Fruit fly (Drosophila melanogaster) whole organism, wandering third instar larva: ENCODE results near the gene Srrm1.

Experiments
- Abd-B ChIP-seq: fragments of >200 bp; optimal IDR thresholded peaks from 2 replicates; lab custom pipeline; 2017; ENCODE audit warnings: missing biosample characterization, missing genetic modification characterization
- CG32264 ChIP-seq: fragments of 200-800 bp; sonication (Bioruptor generic); optimal IDR thresholded peaks from 2 replicates; lab custom pipeline; 2016; ENCODE audit warnings: missing biosample characterization, missing genetic modification characterization
- CG9705 ChIP-seq: fragments of 200-800 bp; sonication (Bioruptor generic); optimal IDR thresholded peaks from 2 replicates; lab custom pipeline; 2018; ENCODE audit warnings: missing biosample characterization, mild to moderate bottlenecking, missing genetic modification characterization
- CrebA ChIP-seq: fragments of 200-800 bp; sonication (Bioruptor generic); optimal IDR thresholded peaks from 2 replicates; lab custom pipeline; 2016; ENCODE audit warnings: missing biosample characterization, mild to moderate bottlenecking, missing genetic modification characterization, borderline replicate concordance
- Dfd ChIP-seq: fragments of >200 bp; optimal IDR thresholded peaks from 2 replicates; lab custom pipeline; 2017; ENCODE audit warnings: missing biosample characterization, missing genetic modification characterization
- Dif ChIP-seq: fragments of 200-275, 200-300 bp; sonication (Bioruptor generic); optimal IDR thresholded peaks from 2 replicates; lab custom pipeline; 2018; ENCODE audit warnings: missing biosample characterization, missing genetic modification characterization; ENCODE audit not compliant: partially characterized antibody
- GATAd ChIP-seq: sonication (Bioruptor generic); optimal IDR thresholded peaks from 2 replicates; lab custom pipeline; 2016; ENCODE audit warnings: missing biosample characterization, missing genetic modification characterization
- HLH106 ChIP-seq: fragments of 200-800 bp; optimal IDR thresholded peaks from 3 replicates; lab custom pipeline; 2019; ENCODE audit warnings: missing biosample characterization, mild to moderate bottlenecking, missing genetic modification characterization, moderate library complexity
- Hnf4 ChIP-seq: fragments of 200-800 bp; sonication (Bioruptor generic); optimal IDR thresholded peaks from 2 replicates; lab custom pipeline; 2016; ENCODE audit warnings: missing biosample characterization, mild to moderate bottlenecking, missing genetic modification characterization
- Hr78 ChIP-seq: fragments of >200 bp; optimal IDR thresholded peaks from 2 replicates; lab custom pipeline; 2017; ENCODE audit warnings: missing biosample characterization, missing genetic modification characterization
- Hr83 ChIP-seq: fragments of 200-300 bp; sonication (Bioruptor generic); optimal IDR thresholded peaks from 2 replicates; lab custom pipeline; 2016; ENCODE audit warnings: missing biosample characterization, mild to moderate bottlenecking, missing genetic modification characterization, moderate library complexity; ENCODE audit not compliant: poor library complexity, severe bottlenecking
- Jra ChIP-seq: sonication (Bioruptor generic); optimal IDR thresholded peaks from 2 replicates; lab custom pipeline; 2016; ENCODE audit warnings: missing biosample characterization, missing genetic modification characterization
- Mio ChIP-seq: sonication (Bioruptor generic); optimal IDR thresholded peaks from 2 replicates; lab custom pipeline; 2016; ENCODE audit warnings: missing biosample characterization, missing genetic modification characterization
- Myc ChIP-seq: fragments of >200 bp; optimal IDR thresholded peaks from 2 replicates; lab custom pipeline; 2017
- N ChIP-seq: fragments of >200 bp; optimal IDR thresholded peaks from 2 replicates; lab custom pipeline; 2018; ENCODE audit warnings: missing biosample characterization, missing external identifiers, missing genetic modification characterization
- OdsH ChIP-seq: fragments of 200-800 bp; sonication (Bioruptor generic); optimal IDR thresholded peaks from 2 replicates; lab custom pipeline; 2016; ENCODE audit warnings: missing biosample characterization, mild to moderate bottlenecking, missing genetic modification characterization
- Rel ChIP-seq, 2 experiments: fragments of 200-800 bp; sonication (Bioruptor generic) in 1 of 2; optimal IDR thresholded peaks; 2 replicates in 1 of 2; 3 replicates in 1 of 2; lab custom pipeline; 2016 to 2019; ENCODE audit warnings: mild to moderate bottlenecking in 2 of 2, missing biosample characterization in 2 of 2, missing genetic modification characterization in 2 of 2, moderate library complexity in 1 of 2
- Sp1 ChIP-seq: fragments of 200-800 bp; sonication (Bioruptor generic); optimal IDR thresholded peaks from 3 replicates; lab custom pipeline; 2019; ENCODE audit warnings: missing biosample characterization, mild to moderate bottlenecking, missing genetic modification characterization, moderate library complexity
- Vsx2 ChIP-seq: fragments of 200-300, 225-300 bp; sonication (Bioruptor generic); optimal IDR thresholded peaks from 2 replicates; lab custom pipeline; 2018; ENCODE audit warnings: missing biosample characterization, missing genetic modification characterization; ENCODE audit not compliant: partially characterized antibody
- br ChIP-seq: fragments of 200-800 bp; sonication (Bioruptor generic); optimal IDR thresholded peaks from 2 replicates; lab custom pipeline; 2016; ENCODE audit warnings: missing biosample characterization, missing genetic modification characterization
- brk ChIP-seq: fragments of 200-800 bp; sonication (Bioruptor generic); optimal IDR thresholded peaks from 2 replicates; lab custom pipeline; 2016; ENCODE audit warnings: missing biosample characterization, mild to moderate bottlenecking, missing genetic modification characterization
- dmrt93B ChIP-seq: fragments of 200-800 bp; sonication (Bioruptor generic); optimal IDR thresholded peaks from 2 replicates; lab custom pipeline; 2018; ENCODE audit warnings: missing biosample characterization, mild to moderate bottlenecking, missing genetic modification characterization
- dsf ChIP-seq: sonication (Bioruptor generic); optimal IDR thresholded peaks from 2 replicates; lab custom pipeline; 2016; ENCODE audit warnings: missing biosample characterization, missing genetic modification characterization, borderline replicate concordance
- ey ChIP-seq: fragments of 200-800 bp; sonication (Bioruptor generic); optimal IDR thresholded peaks from 2 replicates; lab custom pipeline; 2016; ENCODE audit warnings: missing biosample characterization, missing genetic modification characterization
- foxo ChIP-seq, 2 experiments: fragments of 200-800 bp; sonication (Bioruptor generic); optimal IDR thresholded peaks; 2 replicates in 1 of 2; 3 replicates in 1 of 2; lab custom pipeline; 2016 to 2017; ENCODE audit warnings: missing biosample characterization in 2 of 2, missing genetic modification characterization in 2 of 2
- fru ChIP-seq: fragments of 200-800 bp; sonication (Bioruptor generic); optimal IDR thresholded peaks from 3 replicates; lab custom pipeline; 2016; ENCODE audit warnings: missing biosample characterization, mild to moderate bottlenecking, missing genetic modification characterization
- h ChIP-seq: fragments of 200-800 bp; sonication (Bioruptor generic); optimal IDR thresholded peaks from 3 replicates; lab custom pipeline; 2016; ENCODE audit warnings: missing biosample characterization, mild to moderate bottlenecking, missing genetic modification characterization
- jim ChIP-seq: fragments of 175-275, 200-325 bp; sonication (Bioruptor generic); optimal IDR thresholded peaks from 2 replicates; lab custom pipeline; 2016; ENCODE audit warnings: missing biosample characterization, mild to moderate bottlenecking, missing genetic modification characterization
- lola ChIP-seq: fragments of >200 bp; optimal IDR thresholded peaks from 2 replicates; lab custom pipeline; 2017; ENCODE audit warnings: missing biosample characterization, missing genetic modification characterization
- pan ChIP-seq: fragments of >200 bp; optimal IDR thresholded peaks from 2 replicates; lab custom pipeline; 2017
- psq ChIP-seq: fragments of 200-800 bp; sonication (Bioruptor generic); optimal IDR thresholded peaks from 3 replicates; lab custom pipeline; 2017; ENCODE audit warnings: missing biosample characterization, mild to moderate bottlenecking, missing genetic modification characterization, moderate library complexity
- rgr ChIP-seq: fragments of 200-800 bp; sonication (Bioruptor generic); optimal IDR thresholded peaks from 3 replicates; lab custom pipeline; 2016; ENCODE audit warnings: missing biosample characterization, mild to moderate bottlenecking, missing genetic modification characterization
- sv ChIP-seq: fragments of 200-800 bp; sonication (Bioruptor generic); optimal IDR thresholded peaks from 3 replicates; lab custom pipeline; 2016; ENCODE audit warnings: missing biosample characterization, missing genetic modification characterization
- tai ChIP-seq: sonication (Bioruptor generic); optimal IDR thresholded peaks from 2 replicates; lab custom pipeline; 2016; ENCODE audit warnings: missing biosample characterization, missing genetic modification characterization
- usp ChIP-seq: fragments of >200 bp; optimal IDR thresholded peaks from 2 replicates; lab custom pipeline; 2017; ENCODE audit warnings: missing biosample characterization, missing genetic modification characterization
- woc ChIP-seq: sonication (Bioruptor generic); optimal IDR thresholded peaks from 2 replicates; lab custom pipeline; 2016; ENCODE audit warnings: missing biosample characterization, mild to moderate bottlenecking, missing genetic modification characterization

The Srrm1 gene

DNA sequence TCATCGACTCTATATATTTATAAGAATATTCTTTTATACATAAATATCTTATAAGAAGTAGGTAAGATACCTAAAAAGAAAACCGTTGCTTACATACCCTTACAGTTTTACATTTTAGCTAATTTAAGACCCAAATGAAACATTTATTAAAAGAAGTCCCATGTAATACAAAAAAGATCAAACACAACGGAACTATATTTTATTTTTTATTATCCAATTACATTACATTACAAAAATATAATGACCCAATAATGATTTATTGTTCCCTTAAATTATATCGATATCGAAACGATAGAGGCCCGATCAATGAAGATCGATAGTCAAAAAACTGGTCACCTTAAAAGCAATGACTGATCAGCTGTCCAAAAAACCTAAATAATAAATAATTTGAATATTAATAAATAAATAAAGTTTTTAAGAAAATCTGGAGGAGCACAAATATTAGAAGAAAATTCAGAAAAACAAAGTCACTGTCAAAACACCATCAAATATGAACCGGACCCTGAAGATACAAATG is 28.6 kb upstream of the Srrm1 start:
- TF ChIP-seq Hr83 = no peak
- TF ChIP-seq Hr78 (GFP tag; lab: Kevin White, UChicago) = no peak
- no peak for TF ChIP-seq brk

DNA sequence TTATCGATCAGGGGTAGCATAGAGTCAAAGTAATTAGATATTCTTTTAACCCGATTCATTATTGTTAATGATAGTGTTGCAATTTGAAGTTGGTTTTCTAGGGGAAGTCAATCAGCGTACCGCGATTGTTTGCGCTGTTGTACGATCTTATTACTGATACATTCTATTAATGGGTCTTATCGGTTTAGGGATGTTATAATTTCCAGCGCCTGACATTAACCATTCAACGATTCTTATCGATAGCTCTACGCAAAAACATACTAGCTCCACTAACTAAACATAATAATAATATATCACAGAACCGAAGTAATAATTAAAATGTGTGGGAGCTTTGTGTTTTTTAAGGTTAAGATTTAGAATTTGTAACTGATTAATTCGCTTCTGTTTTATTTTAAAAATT is 25.1 kb upstream of the Srrm1 start, which contains the start of gene Cul6:
Cul6 (minus strand) TSS at position 175 of the 400 bp plus-strand sequence.
- peak; percentile 53 for TF ChIP-seq tai (GFP tag; lab: Kevin White, UChicago)
- TF ChIP-seq Hnf4 = peak; percentile 18
- peak; percentile 5 for TF ChIP-seq fru (GFP tag; lab: Kevin White, UChicago)
- TF ChIP-seq Mio = no peak
- peak; percentile 6 for TF ChIP-seq brk
- TF ChIP-seq GATAd = no peak
- no peak for TF ChIP-seq ey (GFP tag; lab: Kevin White, UChicago)
- TF ChIP-seq Rel (GFP tag; optimal IDR thresholded peaks at IDR 0.05; lab: Kevin White, UChicago) = no peak
- TF ChIP-seq Rel (tag; optimal IDR thresholded peaks at IDR 0.05; lab: Kevin White, UChicago) = peak; percentile 87
- peak; percentile 1 for TF ChIP-seq rgr
- TF ChIP-seq foxo (GFP tag; optimal IDR thresholded peaks at IDR 0.05; lab: Kevin White, UChicago) = peak in 1 of 2 experiments; percentile 26
- no peak for TF ChIP-seq Myc (lab: Kevin White, UChicago)

DNA sequence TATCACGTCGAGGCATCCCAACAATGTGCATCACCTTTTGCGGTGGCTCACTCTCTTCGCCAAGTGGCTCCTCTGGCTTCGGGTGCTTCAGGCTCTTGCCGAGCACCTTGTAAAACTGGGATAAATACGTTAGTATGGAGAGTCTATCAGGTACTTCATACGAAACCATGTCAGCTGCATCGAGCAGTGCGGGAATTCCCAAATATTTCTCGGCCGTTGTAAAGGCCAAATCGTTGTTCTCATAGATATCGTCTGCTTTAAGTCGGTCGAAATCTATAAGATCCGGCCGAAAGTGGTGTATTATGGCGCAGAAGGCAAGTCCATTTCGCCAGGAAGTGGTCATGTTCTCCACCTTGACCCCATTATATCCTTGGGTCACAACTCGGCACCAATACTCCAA is 21.9 kb upstream of the Srrm1 start:
- no peak for TF ChIP-seq br (GFP tag; lab: Kevin White, UChicago)
- TF ChIP-seq Rel (GFP tag; optimal IDR thresholded peaks at IDR 0.05; lab: Kevin White, UChicago) = no peak
- peak; percentile 90 for TF ChIP-seq Rel (tag; optimal IDR thresholded peaks at IDR 0.05; lab: Kevin White, UChicago)

DNA sequence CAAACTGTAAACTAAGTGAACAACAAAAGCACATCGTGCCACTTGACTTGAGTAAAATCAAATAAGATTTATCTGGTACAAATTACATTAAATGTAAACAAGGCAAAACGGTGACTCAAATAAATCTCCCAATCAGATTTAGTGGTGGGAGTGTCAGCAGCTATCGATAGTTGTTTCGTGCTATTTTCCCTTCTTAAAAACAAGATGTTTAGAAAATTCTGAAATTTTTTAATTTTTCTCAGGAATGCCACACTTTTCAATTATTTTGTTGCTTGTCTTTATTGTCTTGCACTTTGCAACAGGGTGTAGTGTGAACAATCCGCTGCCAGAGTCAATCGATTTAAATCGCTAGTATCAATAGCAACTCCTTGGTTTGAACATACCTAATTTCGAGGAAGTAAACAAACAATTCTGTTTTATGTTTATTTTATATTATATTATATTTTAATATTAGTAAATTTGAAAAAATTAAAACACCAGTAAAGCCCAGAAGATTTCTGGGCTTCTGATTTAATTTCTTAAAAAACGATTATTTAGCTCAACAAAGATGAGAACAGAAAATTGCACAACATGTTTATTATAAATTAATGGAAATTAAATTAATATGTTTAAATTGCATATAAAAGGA is 21.3 kb upstream of the Srrm1 start, which contains the start of gene MICAL-like:
MICAL-like (minus strand) TSS at position 138 of the 628 bp plus-strand sequence.
- TF ChIP-seq lola (GFP tag; lab: Kevin White, UChicago) (no peak), Rel (GFP tag; optimal IDR thresholded peaks at IDR 0.05; lab: Kevin White, UChicago) (no peak), Rel (tag; optimal IDR thresholded peaks at IDR 0.05; lab: Kevin White, UChicago) (no peak), woc (GFP tag; lab: Kevin White, UChicago) (peak; percentile 19), HLH106 (tag; lab: Kevin White, UChicago) (peak; percentile 27), ey (GFP tag; lab: Kevin White, UChicago) (peak; percentile 8), Jra (GFP tag; lab: Kevin White, UChicago) (peak; percentile 75), tai (GFP tag; lab: Kevin White, UChicago) (peak; percentile 74), Hr83 (peak; percentile 35), N (no peak), rgr (peak; percentile 56), psq (GFP tag; lab: Kevin White, UChicago) (peak; percentile 33), brk (peak; percentile 59), Hnf4 (peak; percentile 61), GATAd (peak; percentile 8), h (GFP tag; lab: Kevin White, UChicago) (no peak)

DNA sequence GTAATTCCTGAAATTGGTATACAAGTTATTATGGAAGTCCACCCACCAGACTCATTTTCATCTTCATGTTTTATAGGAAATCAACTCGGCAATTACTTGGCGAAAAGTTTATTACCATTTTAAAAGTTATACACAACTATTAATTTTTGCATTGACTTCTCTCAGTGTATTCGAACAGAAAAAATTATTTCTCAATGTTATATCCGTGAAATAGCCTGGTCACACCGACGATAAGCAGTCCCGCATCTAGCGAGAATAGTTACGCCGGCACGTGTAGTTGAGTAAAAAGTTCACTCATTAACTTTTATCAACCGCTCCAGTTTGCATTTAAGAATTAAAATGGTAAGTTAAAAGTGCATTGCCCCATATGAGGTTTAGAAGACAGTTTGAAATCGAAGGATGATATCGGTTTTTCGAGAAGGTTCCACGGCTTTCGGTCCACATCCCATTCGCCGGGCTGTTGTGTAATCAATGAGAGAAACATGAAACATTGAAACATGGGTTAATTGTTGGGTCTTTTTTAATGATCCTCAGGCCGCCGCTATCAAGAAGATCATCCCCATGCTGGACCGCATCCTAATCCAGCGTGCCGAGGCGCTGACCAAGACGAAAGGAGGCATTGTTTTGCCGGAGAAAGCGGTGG is 20.7 kb upstream of the Srrm1 start, which contains the start of gene CG11267:
CG11267 (plus strand) TSS at position 228 of the 643 bp plus-strand sequence.
- TF ChIP-seq pan (lab: Kevin White, UChicago) (no peak), fru (GFP tag; lab: Kevin White, UChicago) (peak; percentile 70), psq (GFP tag; lab: Kevin White, UChicago) (peak; percentile 46), ey (GFP tag; lab: Kevin White, UChicago) (peak; percentile 67), Hnf4 (peak; percentile 79), CrebA (GFP tag; lab: Kevin White, UChicago) (no peak), br (GFP tag; lab: Kevin White, UChicago) (peak; percentile 68), Dfd (no peak), HLH106 (tag; lab: Kevin White, UChicago) (peak; percentile 84), Sp1 (GFP tag; lab: Kevin White, UChicago) (peak; percentile 81), dsf (GFP tag; lab: Kevin White, UChicago) (no peak), Vsx2 (GFP tag; lab: Kevin White, UChicago) (no peak), OdsH (peak; percentile 49), Jra (GFP tag; lab: Kevin White, UChicago) (no peak), Hr78 (GFP tag; lab: Kevin White, UChicago) (no peak), CG9705 (GFP tag; lab: Kevin White, UChicago) (peak; percentile 82), foxo (GFP tag; optimal IDR thresholded peaks at IDR 0.05; lab: Kevin White, UChicago) (peak in 1 of 2 experiments; percentile 80), h (GFP tag; lab: Kevin White, UChicago) (peak; percentile 77), jim (GFP tag; lab: Kevin White, UChicago) (no peak), GATAd (no peak), Rel (GFP tag; optimal IDR thresholded peaks at IDR 0.05; lab: Kevin White, UChicago) (no peak), Rel (tag; optimal IDR thresholded peaks at IDR 0.05; lab: Kevin White, UChicago) (peak; percentile 41), Abd-B (GFP tag; lab: Kevin White, UChicago) (no peak), dmrt93B (GFP tag; lab: Kevin White, UChicago) (no peak), N (no peak), CG32264 (GFP tag; lab: Kevin White, UChicago) (peak; percentile 36), usp (GFP tag; lab: Kevin White, UChicago) (no peak), Mio (no peak), rgr (peak; percentile 70), woc (GFP tag; lab: Kevin White, UChicago) (peak; percentile 59), lola (GFP tag; lab: Kevin White, UChicago) (no peak), sv (GFP tag; lab: Kevin White, UChicago) (peak; percentile 38), Dif (GFP tag; lab: Kevin White, UChicago) (no peak)
